Worm (Caenorhabditis elegans) whole organism, mixed stage, embryonic: ENCODE measurements around the gene coq-5.

ENCODE experiments used
- M03D4.4 ChIP-seq: sonication (generic microtip); optimal IDR thresholded peaks from 2 replicates; lab custom pipeline; 2017; ENCODE audit warnings: mild to moderate bottlenecking, missing genetic modification characterization, missing compliant biosample characterization
- bed-3 ChIP-seq: fragments of 200-800 bp; sonication (Bioruptor generic); optimal IDR thresholded peaks from 3 replicates; lab custom pipeline; 2018; ENCODE audit warnings: mild to moderate bottlenecking, missing genetic modification characterization, moderate library complexity, missing compliant biosample characterization
- blmp-1 ChIP-seq: fragments of 150-350 bp; optimal IDR thresholded peaks from 2 replicates; lab custom pipeline; 2014; ENCODE audit warnings: missing biosample characterization, missing genetic modification characterization
- ceh-39 ChIP-seq: fragments of 150-350 bp; optimal IDR thresholded peaks from 2 replicates; lab custom pipeline; 2014; ENCODE audit warnings: missing biosample characterization, missing genetic modification characterization
- ceh-43 ChIP-seq: fragments of 200-800 bp; sonication (Bioruptor generic); optimal IDR thresholded peaks from 2 replicates; lab custom pipeline; 2018; ENCODE audit warnings: mild to moderate bottlenecking, missing genetic modification characterization, moderate library complexity, missing compliant biosample characterization
- ceh-83 ChIP-seq: fragments of 200-800 bp; sonication (Bioruptor generic); optimal IDR thresholded peaks from 2 replicates; lab custom pipeline; 2018; ENCODE audit warnings: mild to moderate bottlenecking, missing genetic modification characterization, missing compliant biosample characterization
- ces-1 ChIP-seq: fragments of 150-350 bp; optimal IDR thresholded peaks from 2 replicates; lab custom pipeline; 2014; ENCODE audit warnings: missing biosample characterization, missing genetic modification reagents, missing genetic modification characterization
- cnd-1 ChIP-seq: fragments of 200-800 bp; sonication (Bioruptor generic); optimal IDR thresholded peaks from 2 replicates; lab custom pipeline; 2018; ENCODE audit warnings: mild to moderate bottlenecking, missing genetic modification characterization, missing compliant biosample characterization
- drap-1 ChIP-seq: fragments of 200-800 bp; sonication (Bioruptor generic); optimal IDR thresholded peaks from 3 replicates; lab custom pipeline; 2018; ENCODE audit warnings: mild to moderate bottlenecking, missing genetic modification characterization, missing compliant biosample characterization
- elt-1 ChIP-seq: sonication (generic microtip); optimal IDR thresholded peaks from 2 replicates; lab custom pipeline; 2017; ENCODE audit warnings: missing genetic modification characterization, mild to moderate bottlenecking, missing compliant biosample characterization, antibody characterized with exemption, moderate library complexity, borderline replicate concordance; ENCODE audit not compliant: insufficient read depth
- elt-3 ChIP-seq: fragments of 150-350 bp; optimal IDR thresholded peaks from 2 replicates; lab custom pipeline; 2014; ENCODE audit warnings: missing biosample characterization, missing genetic modification characterization
- flh-1 ChIP-seq: fragments of 200-800 bp; sonication (Bioruptor generic); optimal IDR thresholded peaks from 2 replicates; lab custom pipeline; 2018; ENCODE audit warnings: mild to moderate bottlenecking, missing genetic modification characterization, moderate library complexity, missing compliant biosample characterization
- ham-2 ChIP-seq: fragments of 200-800 bp; sonication (Bioruptor generic); optimal IDR thresholded peaks from 2 replicates; lab custom pipeline; 2018; ENCODE audit warnings: mild to moderate bottlenecking, missing genetic modification characterization, missing compliant biosample characterization
- hlh-1 ChIP-seq: fragments of 150-350 bp; optimal IDR thresholded peaks from 2 replicates; lab custom pipeline; 2014; ENCODE audit warnings: missing biosample characterization, missing genetic modification reagents, missing genetic modification characterization
- lin-13 ChIP-seq: fragments of 150-350 bp; optimal IDR thresholded peaks from 2 replicates; lab custom pipeline; 2014; ENCODE audit warnings: missing biosample characterization, missing genetic modification characterization
- lin-32 ChIP-seq: fragments of 200-800 bp; sonication (Bioruptor generic); optimal IDR thresholded peaks from 2 replicates; lab custom pipeline; 2018; ENCODE audit warnings: mild to moderate bottlenecking, missing genetic modification characterization, missing compliant biosample characterization
- lsy-2 ChIP-seq: fragments of 150-350 bp; optimal IDR thresholded peaks from 2 replicates; lab custom pipeline; 2014; ENCODE audit warnings: missing biosample characterization, missing genetic modification characterization
- mab-5 ChIP-seq: fragments of 150-350 bp; optimal IDR thresholded peaks from 2 replicates; lab custom pipeline; 2014; ENCODE audit warnings: missing biosample characterization, missing genetic modification characterization
- mep-1 ChIP-seq: fragments of 150-350 bp; optimal IDR thresholded peaks from 2 replicates; lab custom pipeline; 2017; ENCODE audit warnings: missing biosample characterization, missing genetic modification reagents, missing genetic modification characterization, inconsistent platforms
- mls-2 ChIP-seq: sonication (generic microtip); optimal IDR thresholded peaks from 2 replicates; lab custom pipeline; 2016; ENCODE audit warnings: mild to moderate bottlenecking, missing genetic modification characterization, moderate library complexity, missing compliant biosample characterization
- nhr-12 ChIP-seq: fragments of 150-350 bp; optimal IDR thresholded peaks from 2 replicates; lab custom pipeline; 2014; ENCODE audit warnings: missing biosample characterization, missing genetic modification characterization
- nhr-2 ChIP-seq: fragments of 150-350 bp; optimal IDR thresholded peaks from 2 replicates; lab custom pipeline; 2014; ENCODE audit warnings: missing biosample characterization, missing genetic modification characterization
- nhr-237 ChIP-seq: fragments of 150-350 bp; optimal IDR thresholded peaks from 2 replicates; lab custom pipeline; 2014; ENCODE audit warnings: missing biosample characterization, missing genetic modification characterization
- nhr-28 ChIP-seq: fragments of 150-350 bp; optimal IDR thresholded peaks from 2 replicates; lab custom pipeline; 2014; ENCODE audit warnings: missing biosample characterization, missing genetic modification characterization
- nhr-76 ChIP-seq: sonication (generic microtip); optimal IDR thresholded peaks from 2 replicates; lab custom pipeline; 2017; ENCODE audit warnings: missing biosample characterization, missing genetic modification characterization
- pha-4 ChIP-seq: fragments of 150-350 bp; optimal IDR thresholded peaks from 2 replicates; lab custom pipeline; 2018; ENCODE audit warnings: missing biosample characterization, missing genetic modification reagents, missing genetic modification characterization
- sem-2 ChIP-seq: fragments of 200-800 bp; sonication (Bioruptor generic); optimal IDR thresholded peaks from 2 replicates; lab custom pipeline; 2018; ENCODE audit warnings: mild to moderate bottlenecking, missing genetic modification characterization, missing compliant biosample characterization
- snpc-4 ChIP-seq: fragments of 150-350 bp; optimal IDR thresholded peaks from 2 replicates; lab custom pipeline; 2014; ENCODE audit warnings: missing biosample characterization, missing genetic modification characterization
- tbx-8 ChIP-seq: fragments of 200-800 bp; sonication (Bioruptor generic); optimal IDR thresholded peaks from 2 replicates; lab custom pipeline; 2018; ENCODE audit warnings: mild to moderate bottlenecking, missing genetic modification characterization, moderate library complexity, missing compliant biosample characterization
- unc-120 ChIP-seq: sonication (generic microtip); optimal IDR thresholded peaks from 2 replicates; lab custom pipeline; 2017; ENCODE audit warnings: missing genetic modification characterization, missing compliant biosample characterization; ENCODE audit not compliant: poor library complexity, severe bottlenecking
- unc-39 ChIP-seq: fragments of 150-350 bp; optimal IDR thresholded peaks from 2 replicates; lab custom pipeline; 2014; ENCODE audit warnings: missing biosample characterization, missing genetic modification characterization
- unc-62 ChIP-seq: fragments of 150-350 bp; optimal IDR thresholded peaks from 2 replicates; lab custom pipeline; 2014; ENCODE audit warnings: missing biosample characterization, missing genetic modification reagents, missing genetic modification characterization
- zip-8 ChIP-seq: fragments of 150-350 bp; optimal IDR thresholded peaks from 2 replicates; lab custom pipeline; 2014; ENCODE audit warnings: missing biosample characterization, missing genetic modification characterization
- ztf-11 ChIP-seq: fragments of 150-350 bp; optimal IDR thresholded peaks from 2 replicates; lab custom pipeline; 2014; ENCODE audit warnings: missing biosample characterization, missing genetic modification characterization

The coq-5 gene

DNA sequence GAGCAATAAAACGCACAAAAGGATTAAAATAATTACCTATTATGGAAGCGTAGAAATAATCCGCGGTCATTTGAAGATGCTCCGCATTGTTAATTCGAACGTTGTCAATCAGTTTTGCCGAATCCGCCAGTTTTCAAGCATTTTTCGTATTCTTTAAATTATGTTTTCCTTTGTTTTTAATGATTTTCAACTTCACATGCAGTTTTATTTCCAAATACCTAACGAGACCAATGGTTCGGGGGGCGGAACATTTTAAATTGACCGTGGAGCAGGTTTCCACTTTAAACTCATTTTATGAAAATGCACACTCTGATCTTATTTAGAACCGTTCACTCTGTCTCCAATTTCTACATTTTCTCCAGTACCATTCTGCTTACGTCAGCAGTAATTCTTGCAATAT is 36.5 kb upstream of the coq-5 start, which contains the start of gene ZK688.4:
Gene ZK688.4, plus strand, starts transcription at position 301 of the 400 bp plus-strand sequence.
- no peak for TF ChIP-seq ham-2 (GFP tag; lab: Kevin White, UChicago)
- TF ChIP-seq unc-120: no peak
- TF ChIP-seq lin-32 (GFP tag; lab: Kevin White, UChicago): no peak
- TF ChIP-seq pha-4: no peak
- TF ChIP-seq nhr-2 (tag; lab: Kevin White, UChicago): no peak
- no peak for TF ChIP-seq cnd-1 (tag; lab: Kevin White, UChicago)
- TF ChIP-seq zip-8 (tag; lab: Kevin White, UChicago): no peak
- TF ChIP-seq nhr-12 (tag; lab: Kevin White, UChicago): no peak
- TF ChIP-seq ceh-39 (tag; lab: Kevin White, UChicago): no peak
- no peak for TF ChIP-seq elt-3 (tag; lab: Kevin White, UChicago)
- no peak for TF ChIP-seq mls-2
- no peak for TF ChIP-seq ceh-83 (GFP tag; lab: Kevin White, UChicago)
- no peak for TF ChIP-seq mab-5
- no peak for TF ChIP-seq bed-3 (GFP tag; lab: Kevin White, UChicago)

DNA sequence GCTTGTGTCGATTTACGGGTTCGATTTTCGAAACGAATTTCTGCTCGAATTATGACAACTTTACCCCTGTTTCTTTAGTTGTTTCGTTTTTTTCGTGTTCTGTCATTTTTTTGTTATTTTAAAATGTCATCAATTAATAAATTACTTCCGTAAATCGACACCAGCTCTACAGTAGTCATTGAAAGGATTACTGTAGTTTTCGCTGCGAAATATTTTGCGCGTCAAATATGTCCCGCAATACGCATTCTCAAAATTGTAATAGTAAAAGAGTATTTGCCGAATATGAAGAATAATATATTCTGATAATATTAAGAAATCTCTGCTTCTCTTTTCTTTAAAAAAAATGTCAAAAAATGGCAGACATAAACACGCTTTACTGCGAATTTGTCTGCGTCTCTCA is 35.0 kb upstream of the coq-5 start:
- TF ChIP-seq nhr-237 (no peak), unc-39 (tag; lab: Kevin White, UChicago) (no peak), elt-1 (tag; lab: Kevin White, UChicago) (no peak), M03D4.4 (tag; lab: Kevin White, UChicago) (no peak), ceh-43 (GFP tag; lab: Kevin White, UChicago) (no peak), nhr-2 (tag; lab: Kevin White, UChicago) (no peak), sem-2 (no peak), pha-4 (no peak), ztf-11 (no peak), ces-1 (GFP tag; lab: Kevin White, UChicago) (no peak), ceh-83 (GFP tag; lab: Kevin White, UChicago) (no peak), elt-3 (tag; lab: Kevin White, UChicago) (no peak), nhr-28 (tag; lab: Kevin White, UChicago) (no peak), bed-3 (GFP tag; lab: Kevin White, UChicago) (no peak), nhr-12 (tag; lab: Kevin White, UChicago) (no peak), hlh-1 (tag; lab: Kevin White, UChicago) (no peak), lin-32 (GFP tag; lab: Kevin White, UChicago) (no peak)

DNA sequence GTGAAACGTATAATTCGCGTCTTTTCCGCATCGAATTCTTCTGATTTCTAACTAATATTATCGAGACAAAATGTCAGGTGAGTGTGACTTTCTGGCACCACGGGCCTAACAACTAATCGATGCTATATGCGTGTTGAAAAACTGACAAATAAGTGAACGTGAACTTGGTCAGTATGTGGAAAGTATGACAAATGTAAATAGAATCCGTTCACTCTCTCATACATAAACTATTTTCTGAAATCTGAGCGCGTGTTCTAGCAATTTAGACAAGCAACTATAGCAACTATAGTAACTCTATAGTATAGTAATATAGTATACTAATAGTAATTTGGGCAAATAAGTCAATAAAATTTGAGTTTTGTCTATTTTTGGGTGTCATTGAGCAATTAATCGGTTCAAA is 34.1 kb upstream of the coq-5 start:
- TF ChIP-seq ztf-11: no peak
- TF ChIP-seq nhr-28 (tag; lab: Kevin White, UChicago): no peak
- TF ChIP-seq tbx-8 (GFP tag; lab: Kevin White, UChicago): no peak
- TF ChIP-seq blmp-1 (tag; lab: Kevin White, UChicago): no peak
- TF ChIP-seq elt-3 (tag; lab: Kevin White, UChicago): no peak
- TF ChIP-seq cnd-1 (tag; lab: Kevin White, UChicago): no peak

DNA sequence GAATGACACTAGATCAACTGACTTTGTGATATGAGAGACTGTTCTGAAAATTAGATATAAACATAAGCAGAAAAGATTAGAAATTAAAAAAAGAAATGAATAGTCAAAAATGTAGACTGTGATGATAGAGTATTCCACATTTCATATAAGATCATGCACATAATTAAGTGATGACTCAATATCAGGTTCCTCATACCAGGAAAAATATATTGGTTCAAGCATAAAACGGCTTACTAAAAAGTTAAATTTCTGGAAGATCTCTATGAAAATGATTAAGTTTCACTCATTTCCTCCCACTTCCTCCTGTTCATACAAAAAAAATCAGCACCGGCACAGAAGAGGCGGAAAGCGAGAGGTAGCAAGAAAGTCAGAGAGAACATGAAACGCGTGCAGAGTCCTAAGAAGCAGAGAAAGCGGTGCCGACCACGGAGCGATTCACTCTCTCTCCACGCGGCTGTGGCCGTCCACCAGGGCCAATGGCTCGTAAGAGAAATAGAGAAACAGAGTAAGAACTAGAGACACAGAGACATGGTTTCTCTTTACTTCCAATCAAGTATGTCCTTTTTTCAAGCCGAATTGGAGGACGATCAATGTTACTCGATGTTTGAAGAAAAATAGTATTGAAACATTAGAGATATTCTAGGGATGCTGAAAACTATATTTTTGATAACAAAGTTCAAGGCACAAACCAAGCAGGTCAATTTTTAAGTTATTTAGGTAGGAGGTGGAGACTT is 33.5 kb upstream of the coq-5 start, which contains the start of the genes ZK688.5 and fahd-1:
Gene ZK688.5, minus strand, starts transcription at position 51 of the 734 bp plus-strand sequence.
Gene fahd-1, plus strand, starts transcription at position 684 of the 734 bp plus-strand sequence.
- TF ChIP-seq ztf-11 (no peak), mab-5 (no peak), blmp-1 (tag; lab: Kevin White, UChicago) (no peak), mep-1 (tag; lab: Kevin White, UChicago) (peak; percentile 40), snpc-4 (tag; lab: Kevin White, UChicago) (no peak), elt-3 (tag; lab: Kevin White, UChicago) (no peak), ces-1 (GFP tag; lab: Kevin White, UChicago) (peak; percentile 59), M03D4.4 (tag; lab: Kevin White, UChicago) (no peak), unc-62 (no peak), nhr-237 (peak; percentile 46), ceh-43 (GFP tag; lab: Kevin White, UChicago) (no peak), nhr-28 (tag; lab: Kevin White, UChicago) (no peak), nhr-2 (tag; lab: Kevin White, UChicago) (peak; percentile 77), pha-4 (peak; percentile 71), ham-2 (GFP tag; lab: Kevin White, UChicago) (peak; percentile 74), ceh-39 (tag; lab: Kevin White, UChicago) (peak; percentile 8), sem-2 (no peak), cnd-1 (tag; lab: Kevin White, UChicago) (peak; percentile 10), lin-32 (GFP tag; lab: Kevin White, UChicago) (no peak), lsy-2 (tag; lab: Kevin White, UChicago) (peak; percentile 56), lin-13 (tag; lab: Kevin White, UChicago) (peak; percentile 19), unc-39 (tag; lab: Kevin White, UChicago) (no peak), zip-8 (tag; lab: Kevin White, UChicago) (no peak), unc-120 (peak; percentile 68), nhr-76 (tag; lab: Kevin White, UChicago) (no peak), drap-1 (GFP tag; lab: Kevin White, UChicago) (no peak), elt-1 (tag; lab: Kevin White, UChicago) (no peak), flh-1 (GFP tag; lab: Kevin White, UChicago) (no peak), hlh-1 (tag; lab: Kevin White, UChicago) (peak; percentile 93), mls-2 (peak; percentile 68), tbx-8 (GFP tag; lab: Kevin White, UChicago) (no peak)
